Worm (Caenorhabditis elegans) whole organism, L4 larva: ENCODE data around the gene Y37H2A.13.

Experiments
- F10B5.3 ChIP-seq: sonication (generic microtip); optimal IDR thresholded peaks from 2 replicates; lab custom pipeline; 2016; ENCODE audit warnings: mild to moderate bottlenecking, missing genetic modification characterization, missing compliant biosample characterization
- R02D3.7 ChIP-seq: fragments of 150-350 bp; sonication (generic microtip); optimal IDR thresholded peaks from 3 replicates; lab custom pipeline; 2014; ENCODE audit warnings: missing biosample characterization, missing genetic modification characterization
- aly-2 ChIP-seq: sonication (generic microtip); optimal IDR thresholded peaks from 2 replicates; lab custom pipeline; 2018; ENCODE audit warnings: missing biosample characterization, missing genetic modification characterization
- jun-1 ChIP-seq: fragments of 150-350 bp; optimal IDR thresholded peaks from 2 replicates; lab custom pipeline; 2014; ENCODE audit warnings: missing biosample characterization, missing genetic modification reagents, missing genetic modification characterization
- ztf-11 ChIP-seq: fragments of 150-350 bp; optimal IDR thresholded peaks from 2 replicates; lab custom pipeline; 2014; ENCODE audit warnings: missing biosample characterization, missing genetic modification characterization

- TF ChIP-seq R02D3.7 (tag; lab: Kevin White, UChicago), result no peak
- TF ChIP-seq jun-1 (tag; lab: Kevin White, UChicago), result no peak
- no peak for TF ChIP-seq F10B5.3
- TF ChIP-seq ztf-11 (tag; lab: Kevin White, UChicago), result no peak
- TF ChIP-seq aly-2 (tag; lab: Kevin White, UChicago), result no peak
These were observed 5.0 kb upstream of the Y37H2A.13 start for ce11 chrV:18137679-18138078.
